Fruit fly (Drosophila melanogaster) Kc167 (cell line): ENCODE measurements around the gene Hmt-1.

ENCODE experiments used
- Myc ChIP-seq: fragments of >200 bp; optimal IDR thresholded peaks from 2 replicates; lab custom pipeline; 2017; ENCODE audit warnings: missing external identifiers
- h ChIP-seq: fragments of >200 bp; optimal IDR thresholded peaks from 3 replicates; lab custom pipeline; 2018; ENCODE audit warnings: missing external identifiers
- psq ChIP-seq: fragments of >200 bp; optimal IDR thresholded peaks from 2 replicates; lab custom pipeline; 2017; ENCODE audit warnings: missing external identifiers

DNA sequence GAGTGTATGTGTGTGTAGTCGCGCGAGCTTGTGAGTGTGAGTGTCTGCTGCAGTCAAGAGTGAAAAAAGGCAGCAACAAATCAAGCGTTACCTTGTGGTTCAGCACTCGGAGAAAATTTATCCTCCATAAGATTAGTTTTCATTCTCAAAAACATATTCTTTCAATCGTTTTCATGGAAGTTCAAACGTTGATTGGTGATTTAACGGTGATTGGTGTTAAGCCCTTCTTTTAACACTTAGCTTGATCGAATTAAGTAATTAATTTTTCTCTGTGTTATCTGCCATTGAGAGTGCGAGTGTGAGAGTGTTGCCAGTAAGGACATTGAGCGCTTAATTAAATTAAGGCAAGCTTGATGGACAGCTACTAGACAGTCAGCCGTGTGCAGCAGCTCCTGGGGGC is 42.4 kb upstream of the Hmt-1 start:
- TF ChIP-seq psq (lab: Kevin White, UChicago) = no peak
- no peak for TF ChIP-seq Myc (lab: Kevin White, UChicago)
- no peak for TF ChIP-seq h (lab: Kevin White, UChicago)
